Worm (Caenorhabditis elegans) whole organism, L4/young adult: ENCODE data around the gene csr-1.
A peak's percentile ranks its signal among the peaks of the same experiment; 100 is the strongest.
"Not testable (repeated sequence)": the region's sequence is repeated elsewhere in the genome, so short reads cannot be mapped to it uniquely, and the experiment has no call there.

Source experiments
- W03F9.2 ChIP-seq: fragments of 150-350 bp; optimal IDR thresholded peaks from 2 replicates; lab custom pipeline; 2014; ENCODE audit warnings: missing biosample characterization, missing genetic modification characterization
- dao-5 ChIP-seq: sonication (generic microtip); optimal IDR thresholded peaks from 2 replicates; lab custom pipeline; 2016; ENCODE audit warnings: missing genotype, missing genetic modification characterization, moderate library complexity, missing compliant biosample characterization
- him-1 ChIP-seq: sonication (generic microtip); optimal IDR thresholded peaks from 2 replicates; lab custom pipeline; 2016; ENCODE audit warnings: missing genotype, missing genetic modification reagents, missing genetic modification characterization, missing compliant biosample characterization

Gene csr-1

DNA sequence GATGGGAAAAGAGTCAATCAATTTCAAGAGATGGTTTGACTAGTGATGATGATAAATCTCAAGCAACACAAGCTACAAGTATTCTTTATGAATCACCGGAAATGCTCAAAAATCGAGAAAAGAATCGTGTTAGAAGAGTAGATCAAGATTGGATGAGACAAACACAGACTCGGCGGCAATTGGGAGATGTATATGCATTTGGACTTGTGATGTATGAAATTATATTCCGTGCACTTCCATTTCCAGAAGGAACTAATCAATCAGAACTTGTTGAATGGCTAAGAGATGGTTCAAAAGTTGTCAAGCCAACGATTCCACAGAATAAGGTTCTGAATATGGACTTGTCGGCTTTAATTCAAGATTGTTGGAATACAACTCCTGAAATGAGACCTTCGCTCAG is 25.2 kb upstream of the csr-1 start:
- no peak for TF ChIP-seq him-1 (tag; lab: Kevin White, UChicago)
- TF ChIP-seq W03F9.2 (tag; lab: Kevin White, UChicago) = no peak
- no peak for TF ChIP-seq dao-5

- TF ChIP-seq dao-5 (no peak), him-1 (tag; lab: Kevin White, UChicago) (no peak), W03F9.2 (tag; lab: Kevin White, UChicago) (no peak)
These were observed 23.3 kb upstream of the csr-1 start, which contains the start of gene bbs-2 for ce11 chrIV:7933733-7934132. Gene bbs-2, plus strand, starts transcription at chrIV:7934033.

- TF ChIP-seq dao-5 = no peak
- TF ChIP-seq him-1 (tag; lab: Kevin White, UChicago) = no peak
- no peak for TF ChIP-seq W03F9.2 (tag; lab: Kevin White, UChicago)
These were observed 18.2 kb upstream of the csr-1 start, which contains the start of gene F20D12.7 for ce11 chrIV:7938834-7939233. Gene F20D12.7, minus strand, starts transcription at chrIV:7938934.

ce11 chrIV:7940919-7941318 is 16.1 kb upstream of the csr-1 start, which contains the start of gene exc-9:
Gene exc-9, minus strand, starts transcription at chrIV:7941019.
- TF ChIP-seq dao-5 (no peak), him-1 (tag; lab: Kevin White, UChicago) (no peak), W03F9.2 (tag; lab: Kevin White, UChicago) (no peak)

- TF ChIP-seq him-1 (tag; lab: Kevin White, UChicago) = no peak
- no peak for TF ChIP-seq W03F9.2 (tag; lab: Kevin White, UChicago)
- TF ChIP-seq dao-5 = no peak
These were observed 13.8 kb upstream of the csr-1 start for ce11 chrIV:7943272-7943671.

DNA sequence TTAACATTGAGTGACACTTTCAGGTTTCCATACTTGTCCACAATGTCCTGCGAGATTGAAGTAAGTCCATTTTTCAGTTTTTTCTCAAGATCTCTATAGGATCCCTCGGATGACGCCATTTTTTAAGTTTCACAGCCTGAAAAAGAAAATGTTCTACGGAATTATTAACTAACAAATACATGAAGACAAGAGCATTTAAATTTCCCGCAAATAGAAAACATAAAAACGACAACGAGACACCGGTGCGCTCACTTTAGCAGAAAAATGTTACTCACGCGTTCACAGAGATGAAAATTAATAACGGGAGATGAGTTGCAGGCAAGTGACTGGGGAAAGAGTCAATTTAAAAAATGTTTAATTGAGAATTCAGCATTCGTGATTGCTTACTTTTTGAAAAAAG is 10.6 kb upstream of the csr-1 start, which contains the start of gene czw-1:
Gene czw-1, minus strand, starts transcription at position 369 of the 400 bp plus-strand sequence.
- TF ChIP-seq him-1 (tag; lab: Kevin White, UChicago) (no peak), W03F9.2 (tag; lab: Kevin White, UChicago) (no peak), dao-5 (no peak)

DNA sequence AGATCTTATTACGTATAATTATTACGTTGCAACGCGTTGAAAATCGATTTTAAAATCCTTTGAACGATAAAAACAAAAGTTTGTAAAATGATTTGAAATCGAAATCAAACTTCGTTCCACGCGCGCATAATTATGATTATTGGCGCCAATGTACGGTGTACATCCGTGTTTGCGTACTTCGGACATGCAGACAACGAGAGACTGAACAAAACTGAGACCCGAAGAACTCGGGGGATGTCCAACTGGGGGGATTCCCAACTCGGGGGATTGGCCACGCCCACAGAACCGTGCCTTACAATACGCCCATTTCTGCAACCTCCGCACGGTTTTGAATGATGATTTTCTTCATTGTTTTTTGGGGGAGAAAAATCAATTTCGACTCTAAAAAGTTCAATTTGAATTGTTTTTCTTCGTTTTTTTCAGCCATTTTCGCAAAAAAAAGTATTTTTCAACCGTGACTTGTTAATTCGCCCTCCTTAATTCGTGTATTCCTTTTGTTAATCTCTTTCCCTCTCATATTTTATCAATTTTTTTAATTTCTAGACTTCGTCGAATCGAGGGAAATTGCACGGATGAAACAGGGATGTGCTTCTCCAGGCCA is 10.1 kb upstream of the csr-1 start, which contains the start of gene F20D12.12:
Gene F20D12.12, plus strand, starts transcription at position 542 of the 601 bp plus-strand sequence.
- peak; percentile 46 for TF ChIP-seq W03F9.2 (tag; lab: Kevin White, UChicago)

ce11 chrIV:7948290-7948689 is 8.8 kb upstream of the csr-1 start, which contains the start of gene mcm-3AP:
Gene mcm-3AP, plus strand, starts transcription at chrIV:7948672.
- TF ChIP-seq him-1 (tag; lab: Kevin White, UChicago); W03F9.2 (tag; lab: Kevin White, UChicago); dao-5: not testable (repeated sequence)

DNA sequence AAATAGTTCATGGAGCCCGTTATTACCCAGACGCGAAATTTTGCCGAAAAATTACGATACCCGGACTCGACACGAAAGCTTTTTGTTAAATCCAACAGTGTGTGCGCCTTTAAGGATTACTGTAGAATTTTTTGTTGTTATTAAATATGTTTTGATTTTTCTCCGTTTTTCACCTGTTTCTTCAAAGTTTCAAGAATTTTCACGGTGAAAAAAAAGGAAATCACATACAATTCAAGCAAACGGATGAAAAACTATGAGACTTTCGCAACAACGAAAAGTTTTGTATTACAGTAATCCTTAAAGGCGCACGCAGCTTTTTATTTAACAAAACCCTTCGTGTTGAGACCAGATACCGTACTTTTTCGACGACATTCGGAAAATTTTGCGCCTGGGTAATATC is 3.1 kb upstream of the csr-1 start:
- no peak for TF ChIP-seq W03F9.2 (tag; lab: Kevin White, UChicago)
- TF ChIP-seq dao-5 = no peak

ce11 chrIV:7955849-7956248 is 1.2 kb upstream of the csr-1 start, which contains the start of gene ceh-19:
Gene ceh-19, minus strand, starts transcription at chrIV:7955949.
- TF ChIP-seq dao-5 (no peak), him-1 (tag; lab: Kevin White, UChicago) (no peak), W03F9.2 (tag; lab: Kevin White, UChicago) (no peak)

DNA sequence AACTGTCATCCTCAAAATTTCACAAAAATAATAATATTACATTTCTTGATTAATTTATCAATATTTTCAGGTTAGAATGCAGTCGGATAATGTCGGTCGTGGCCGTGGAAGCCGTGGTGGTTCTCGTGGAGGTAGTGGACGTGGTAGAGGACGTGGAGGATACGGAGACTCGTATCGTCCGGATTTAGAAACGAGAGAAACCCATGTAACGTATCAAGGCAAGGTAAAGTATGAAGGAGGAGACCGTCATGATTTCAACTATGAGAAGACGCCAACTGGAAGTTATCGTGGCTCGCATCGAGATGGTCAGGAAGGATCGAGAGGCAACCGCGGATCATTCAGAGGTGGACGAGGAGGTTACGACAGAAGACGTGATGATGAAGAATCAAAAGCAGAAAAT is 437 bp downstream of the csr-1 start, which contains the start of gene frpr-10:
Gene frpr-10, plus strand, starts transcription at position 301 of the 400 bp plus-strand sequence.
- TF ChIP-seq him-1 (tag; lab: Kevin White, UChicago) (no peak), dao-5 (no peak), W03F9.2 (tag; lab: Kevin White, UChicago) (no peak)

DNA sequence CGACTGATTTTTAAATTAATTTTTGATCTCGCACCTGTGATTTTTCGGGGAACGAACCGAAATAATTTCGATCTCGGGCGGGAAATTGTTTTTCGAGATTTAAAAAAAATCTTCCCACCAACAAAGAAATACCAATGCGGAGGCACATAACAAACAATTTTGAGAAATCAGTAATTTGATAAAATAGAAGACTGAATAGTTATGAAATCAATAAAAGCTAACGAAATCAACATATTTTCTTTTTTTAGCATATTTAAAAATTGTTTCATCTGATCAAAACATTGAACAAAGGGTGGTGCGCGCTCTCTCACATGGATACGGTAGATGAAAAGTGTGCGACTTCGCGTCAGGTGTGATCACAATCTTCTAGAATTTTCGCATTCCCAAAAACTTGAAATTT is 1.0 kb downstream of the csr-1 start:
- no peak for TF ChIP-seq W03F9.2 (tag; lab: Kevin White, UChicago)
- no peak for TF ChIP-seq dao-5
- no peak for TF ChIP-seq him-1 (tag; lab: Kevin White, UChicago)

ce11 chrIV:7961889-7962342 is 4.8 kb downstream of the csr-1 start:
- TF ChIP-seq dao-5 = no peak

DNA sequence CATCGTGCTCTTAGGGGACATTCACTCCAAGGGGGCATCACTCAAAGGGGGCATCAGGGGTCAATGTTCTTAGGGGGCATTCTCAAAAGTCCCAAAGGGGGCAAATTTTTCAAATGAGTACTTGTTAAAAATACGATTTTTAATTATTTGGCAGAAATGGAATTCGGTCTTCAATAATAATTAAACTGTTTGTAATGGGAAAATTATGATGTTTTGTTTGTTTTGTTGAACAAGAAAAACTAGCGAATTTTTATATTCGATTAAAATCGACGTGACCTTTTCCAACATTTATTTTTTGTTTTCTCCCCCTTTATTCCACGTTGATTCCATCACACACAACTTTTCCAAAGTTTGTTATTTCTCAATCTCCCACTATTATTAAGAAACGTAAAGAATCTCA is 9.9 kb downstream of the csr-1 start, which contains the start of gene F57H12.5:
Gene F57H12.5, plus strand, starts transcription at position 301 of the 400 bp plus-strand sequence.
- TF ChIP-seq him-1 (tag; lab: Kevin White, UChicago) (no peak), dao-5 (no peak), W03F9.2 (tag; lab: Kevin White, UChicago) (no peak)

- TF ChIP-seq W03F9.2 (tag; lab: Kevin White, UChicago) (no peak), dao-5 (no peak), him-1 (tag; lab: Kevin White, UChicago) (no peak)
These were observed 19.1 kb downstream of the csr-1 start, which contains the start of gene F57H12.6 for ce11 chrIV:7976210-7976609. Gene F57H12.6, minus strand, starts transcription at chrIV:7976310.
